Worm (Caenorhabditis elegans) whole organism, early embryonic: Measurements from ENCODE around the gene Y54F10BM.6.

Experiments
- F13C5.2 ChIP-seq: sonication (generic microtip); optimal IDR thresholded peaks from 2 replicates; lab custom pipeline; 2017; ENCODE audit warnings: mild to moderate bottlenecking, missing genetic modification characterization, inconsistent platforms, missing compliant biosample characterization
- aly-1 ChIP-seq: sonication (generic microtip); optimal IDR thresholded peaks from 2 replicates; lab custom pipeline; 2016; ENCODE audit warnings: missing genetic modification characterization, missing compliant biosample characterization
- ama-1 ChIP-seq: fragments of 150-350 bp; optimal IDR thresholded peaks from 2 replicates; lab custom pipeline; 2014
- flt-1 ChIP-seq: fragments of 200-800 bp; sonication (Bioruptor generic); IDR thresholded peaks from 2 replicates; pipeline ENCODE4 v1.3.6; 2022; ENCODE audit warnings: missing genetic modification characterization, missing compliant biosample characterization
- hmbx-1 ChIP-seq: sonication (generic microtip); optimal IDR thresholded peaks from 2 replicates; lab custom pipeline; 2016; ENCODE audit warnings: mild to moderate bottlenecking, missing genetic modification characterization, missing compliant biosample characterization
- pes-1 ChIP-seq: fragments of 200-800 bp; sonication (Bioruptor generic); IDR thresholded peaks from 2 replicates; pipeline ENCODE4 v1.3.6; 2022; ENCODE audit warnings: missing genetic modification reagents, missing genetic modification characterization, missing compliant biosample characterization
- scrt-1 ChIP-seq: fragments of 200-800 bp; sonication (Bioruptor generic); IDR thresholded peaks from 2 replicates; pipeline ENCODE4 v1.3.6; 2022; ENCODE audit warnings: missing genetic modification characterization, missing compliant biosample characterization
- tbx-11 ChIP-seq: fragments of 200-800 bp; sonication (Bioruptor generic); IDR thresholded peaks from 2 replicates; pipeline ENCODE4 v1.3.6; 2022; ENCODE audit warnings: missing genetic modification characterization, missing compliant biosample characterization
- tbx-37 ChIP-seq: fragments of 200-800 bp; sonication (Bioruptor generic); conservative IDR thresholded peaks from 2 replicates; pipeline ENCODE4 v1.3.6; 2022; ENCODE audit warnings: missing genetic modification reagents, missing genetic modification characterization, missing compliant biosample characterization

DNA sequence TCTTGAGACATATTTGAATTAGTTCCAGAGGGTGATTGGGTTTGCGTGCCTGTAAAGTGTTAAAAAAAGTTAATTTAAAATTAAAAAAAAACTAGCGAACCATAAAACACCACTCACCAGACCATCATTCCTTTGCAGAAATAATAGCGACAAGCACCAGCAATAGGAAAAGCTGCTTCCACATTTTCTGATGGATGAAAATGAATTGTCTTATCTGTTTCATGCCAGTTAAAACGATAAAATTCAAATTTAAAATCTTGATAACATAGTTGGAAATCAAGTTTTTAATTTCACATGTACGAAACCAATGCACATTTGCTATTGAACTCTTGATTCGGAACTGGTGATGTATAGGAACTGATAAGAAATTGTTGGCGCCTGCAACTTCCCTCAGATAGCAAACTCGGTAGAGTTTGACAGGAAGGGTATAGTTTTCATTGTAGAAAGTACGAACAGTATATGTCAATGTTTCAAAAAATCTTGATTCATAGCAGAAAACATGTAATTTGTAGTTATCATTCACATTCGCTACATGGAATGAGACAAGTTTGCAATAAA lies 23.4 kb upstream of the Y54F10BM.6 start, which contains the start of gene C39B5.10:
- TF ChIP-seq ama-1 (lab: Kevin White, UChicago) (no peak), flt-1 (GFP tag; lab: Robert Waterston, UW) (no peak), aly-1 (no peak), scrt-1 (GFP tag; lab: Robert Waterston, UW) (no peak), tbx-37 (GFP tag; lab: Robert Waterston, UW) (no peak), pes-1 (GFP tag; lab: Robert Waterston, UW) (no peak), tbx-11 (GFP tag; lab: Robert Waterston, UW) (no peak), F13C5.2 (tag; lab: Kevin White, UChicago) (no peak), hmbx-1 (no peak)
